Fruit fly (Drosophila melanogaster): Measurements from ENCODE around the gene Fntb.
A peak's percentile ranks its signal among the peaks of the same experiment; 100 is the strongest.

The Fntb gene

dm6 chr3R:16453597-16453996 lies 20.8 kb downstream of the Fntb start, which contains the start of gene Pak3 (continued):
- 0 out of 3 replicates have a peak, but pooled peaks have one; percentile 23 for TF ChIP-seq Dbx (GFP tag; IDR thresholded peaks at IDR 0.05)
- TF ChIP-seq Lim3 (GFP tag; IDR thresholded peaks at IDR 0.05) = no peak
- TF ChIP-seq Atf6 (GFP tag; IDR thresholded peaks at IDR 0.05) = no peak
- peak; percentile 87 for TF ChIP-seq Jarid2 (GFP tag; optimal IDR thresholded peaks at IDR 0.05)
- TF ChIP-seq esg (GFP tag; conservative IDR thresholded peaks at IDR 0.05) = no peak
- TF ChIP-seq trem (tag; optimal IDR thresholded peaks at IDR 0.05) = peak; percentile 80
- no peak for TF ChIP-seq CG3995 (GFP tag; optimal IDR thresholded peaks at IDR 0.05)
- no peak for TF ChIP-seq stc (GFP tag; IDR thresholded peaks at IDR 0.05)
- TF ChIP-seq sug (tag; optimal IDR thresholded peaks at IDR 0.05) = no peak
- TF ChIP-seq Dp (GFP tag; optimal IDR thresholded peaks at IDR 0.05) = peak; percentile 63
- peak; percentile 43 for TF ChIP-seq CG2712 (tag; optimal IDR thresholded peaks at IDR 0.05)
- TF ChIP-seq CG1602 (GFP tag; optimal IDR thresholded peaks at IDR 0.05) = no peak
- TF ChIP-seq NC2α (GFP tag; optimal IDR thresholded peaks at IDR 0.05) = no peak
- TF ChIP-seq CG4282 (GFP tag; optimal IDR thresholded peaks at IDR 0.05) = no peak
- TF ChIP-seq CG8765 (GFP tag; IDR thresholded peaks at IDR 0.05) = no peak
- TF ChIP-seq fu2 (GFP tag; optimal IDR thresholded peaks at IDR 0.05) = no peak
- no peak for TF ChIP-seq CG18476 (GFP tag; optimal IDR thresholded peaks at IDR 0.05)
- no peak for TF ChIP-seq unpg (GFP tag; optimal IDR thresholded peaks at IDR 0.05)
- peak; percentile 42 for TF ChIP-seq HmgZ (tag; optimal IDR thresholded peaks at IDR 0.05)
- TF ChIP-seq CG17186 (GFP tag; optimal IDR thresholded peaks at IDR 0.05) = no peak
- TF ChIP-seq slou (GFP tag; optimal IDR thresholded peaks at IDR 0.05) = no peak
- peak; percentile 10 for TF ChIP-seq salm (tag; optimal IDR thresholded peaks at IDR 0.05)
- TF ChIP-seq CG4360 (GFP tag; IDR thresholded peaks at IDR 0.05) = no peak
- no peak for TF ChIP-seq kay (GFP tag; optimal IDR thresholded peaks at IDR 0.05)
- TF ChIP-seq ato (GFP tag; IDR thresholded peaks at IDR 0.05; ENCODE audit: partially characterized antibody) = peak; percentile 51; the same call in 1 of the 2 replicates
- no peak for TF ChIP-seq otp (GFP tag; IDR thresholded peaks at IDR 0.05)
- TF ChIP-seq CG4854 (GFP tag; optimal IDR thresholded peaks at IDR 0.05) = no peak
- TF ChIP-seq CoRest (tag; optimal IDR thresholded peaks at IDR 0.05) = peak; percentile 45
- TF ChIP-seq CG14014 (GFP tag; IDR thresholded peaks at IDR 0.05) = no peak
- TF ChIP-seq CG12942 (GFP tag; optimal IDR thresholded peaks at IDR 0.05) = no peak
- TF ChIP-seq row (GFP tag; IDR thresholded peaks at IDR 0.05) = peak; percentile 51; the same call in 1 of the 3 replicates
- no peak for TF ChIP-seq Tbp (GFP tag; optimal IDR thresholded peaks at IDR 0.05)
- TF ChIP-seq Deaf1 (tag; optimal IDR thresholded peaks at IDR 0.05) = no peak
- TF ChIP-seq pzg (GFP tag; optimal IDR thresholded peaks at IDR 0.05) = peak; percentile 85
- peak; percentile 31 for TF ChIP-seq Dek (tag; optimal IDR thresholded peaks at IDR 0.05)
- TF ChIP-seq bcd (GFP tag; optimal IDR thresholded peaks at IDR 0.05) = no peak
- TF ChIP-seq C15 (GFP tag; IDR thresholded peaks at IDR 0.05) = no peak
- no peak for TF ChIP-seq HLH54F (GFP tag; optimal IDR thresholded peaks at IDR 0.05)
- TF ChIP-seq MESR4 (GFP tag; optimal IDR thresholded peaks at IDR 0.05) = peak; percentile 74
- no peak for TF ChIP-seq Rx (GFP tag; IDR thresholded peaks at IDR 0.05)
- TF ChIP-seq Ptx1 (GFP tag; IDR thresholded peaks at IDR 0.05) = no peak
- TF ChIP-seq CG17359 (tag; optimal IDR thresholded peaks at IDR 0.05) = no peak
- TF ChIP-seq gt (GFP tag; IDR thresholded peaks at IDR 0.05) = no peak
- TF ChIP-seq E2f2 (GFP tag; IDR thresholded peaks at IDR 0.05) = peak; percentile 68
- TF ChIP-seq Sry-δ (GFP tag; optimal IDR thresholded peaks at IDR 0.05) = peak; percentile 37
- TF ChIP-seq ind (GFP tag; optimal IDR thresholded peaks at IDR 0.05) = no peak
- peak; percentile 45; the same call in 1 of the 3 replicates for TF ChIP-seq mld (GFP tag; IDR thresholded peaks at IDR 0.05; ENCODE audit: partially characterized antibody)
- no peak for TF ChIP-seq vfl (GFP tag; optimal IDR thresholded peaks at IDR 0.05)
- no peak for TF ChIP-seq org-1 (GFP tag; optimal IDR thresholded peaks at IDR 0.05)
- peak; percentile 89 for TF ChIP-seq Dref (GFP tag; IDR thresholded peaks at IDR 0.05)
- TF ChIP-seq CG13287 (GFP tag; IDR thresholded peaks at IDR 0.05; ENCODE audit: partially characterized antibody) = peak; percentile 79
- no peak for TF ChIP-seq dan (GFP tag; IDR thresholded peaks at IDR 0.05)

Measured in whole organism, embryonic.